Fruit fly (Drosophila melanogaster) whole organism, embryonic: ENCODE results near the gene CG14383.

Experiments used
- CG13424 ChIP-seq: fragments of 200-800 bp; sonication (Bioruptor generic); optimal IDR thresholded peaks from 2 replicates; lab custom pipeline; 2019; ENCODE audit warnings: missing biosample characterization, mild to moderate bottlenecking, missing genetic modification characterization, moderate library complexity
- CG3281 ChIP-seq: fragments of 200-800 bp; sonication (Bioruptor generic); optimal IDR thresholded peaks from 3 replicates; lab custom pipeline; 2017; ENCODE audit warnings: missing biosample characterization, mild to moderate bottlenecking, missing genetic modification characterization
- CTCF ChIP-seq: fragments of 200-800 bp; sonication (Bioruptor generic); optimal IDR thresholded peaks from 2 replicates; lab custom pipeline; 2017; ENCODE audit warnings: missing biosample characterization, mild to moderate bottlenecking, missing genetic modification characterization, moderate library complexity
- Hand ChIP-seq: fragments of 200-800 bp; sonication (Bioruptor generic); optimal IDR thresholded peaks from 2 replicates; lab custom pipeline; 2017; ENCODE audit warnings: mild to moderate bottlenecking, missing biosample characterization, missing genetic modification reagents, missing genetic modification characterization
- HmgZ ChIP-seq: fragments of 200-800 bp; sonication (Bioruptor generic); optimal IDR thresholded peaks from 2 replicates; lab custom pipeline; 2018; ENCODE audit warnings: missing biosample characterization, mild to moderate bottlenecking, missing genetic modification characterization
- dmrt99B ChIP-seq: fragments of 200-800 bp; sonication (Bioruptor generic); optimal IDR thresholded peaks from 2 replicates; lab custom pipeline; 2018; ENCODE audit warnings: missing biosample characterization, mild to moderate bottlenecking, missing genetic modification characterization, moderate library complexity
- eyg ChIP-seq: fragments of 200-800 bp; sonication (Bioruptor generic); optimal IDR thresholded peaks from 3 replicates; lab custom pipeline; 2016; ENCODE audit warnings: missing biosample characterization, missing genetic modification characterization
- sug ChIP-seq: fragments of 200-800 bp; optimal IDR thresholded peaks from 2 replicates; lab custom pipeline; 2019; ENCODE audit warnings: missing biosample characterization, mild to moderate bottlenecking, missing genetic modification characterization, moderate library complexity
- tx ChIP-seq: fragments of 200-800 bp; sonication (Bioruptor generic); optimal IDR thresholded peaks from 2 replicates; lab custom pipeline; 2016; ENCODE audit warnings: missing biosample characterization, missing genetic modification characterization

dm6 chr3R:12960227-12960626 is 28.1 kb downstream of the CG14383 start:
- no peak for TF ChIP-seq CTCF (GFP tag; lab: Kevin White, UChicago)
- TF ChIP-seq CG13424 (tag; lab: Kevin White, UChicago): no peak
- TF ChIP-seq HmgZ (tag; lab: Kevin White, UChicago): no peak
- TF ChIP-seq CG3281 (GFP tag; lab: Kevin White, UChicago): peak; percentile 1
- TF ChIP-seq dmrt99B (tag; lab: Kevin White, UChicago): no peak
- no peak for TF ChIP-seq tx (GFP tag; lab: Kevin White, UChicago)
- no peak for TF ChIP-seq sug
- no peak for TF ChIP-seq Hand
- TF ChIP-seq eyg (GFP tag; lab: Kevin White, UChicago): no peak
